Worm (Caenorhabditis elegans): Measurements from ENCODE around the gene psd-1.

ce11 chrIII:7272828-7273227 lies 2.4 kb downstream of the psd-1 start:
- no peak for TF ChIP-seq hmg-4 (GFP tag; optimal IDR thresholded peaks at IDR 0.05)
- no peak for TF ChIP-seq tra-4 (tag; optimal IDR thresholded peaks at IDR 0.05)
- no peak for TF ChIP-seq flt-1 (GFP tag; IDR thresholded peaks at IDR 0.05)
- TF ChIP-seq ceh-36 (tag; optimal IDR thresholded peaks at IDR 0.05): no peak
- TF ChIP-seq pes-1 (GFP tag; IDR thresholded peaks at IDR 0.05): no peak
- no peak for TF ChIP-seq F13C5.2 (tag; optimal IDR thresholded peaks at IDR 0.05)
- TF ChIP-seq ama-1 (optimal IDR thresholded peaks at IDR 0.05): no peak
- no peak for TF ChIP-seq aly-1 (tag; optimal IDR thresholded peaks at IDR 0.05)
- TF ChIP-seq ets-7 (tag; optimal IDR thresholded peaks at IDR 0.05): no peak
- no peak for TF ChIP-seq sea-1 (GFP tag; conservative IDR thresholded peaks at IDR 0.05)
- no peak for TF ChIP-seq scrt-1 (GFP tag; IDR thresholded peaks at IDR 0.05)
- TF ChIP-seq hnd-1 (tag; optimal IDR thresholded peaks at IDR 0.05): no peak
- TF ChIP-seq tbx-11 (GFP tag; IDR thresholded peaks at IDR 0.05): no peak

All from whole organism, early embryonic.